Fruit fly (Drosophila melanogaster): Measurements from ENCODE around the gene CG31342.

CG31342 gene

DNA sequence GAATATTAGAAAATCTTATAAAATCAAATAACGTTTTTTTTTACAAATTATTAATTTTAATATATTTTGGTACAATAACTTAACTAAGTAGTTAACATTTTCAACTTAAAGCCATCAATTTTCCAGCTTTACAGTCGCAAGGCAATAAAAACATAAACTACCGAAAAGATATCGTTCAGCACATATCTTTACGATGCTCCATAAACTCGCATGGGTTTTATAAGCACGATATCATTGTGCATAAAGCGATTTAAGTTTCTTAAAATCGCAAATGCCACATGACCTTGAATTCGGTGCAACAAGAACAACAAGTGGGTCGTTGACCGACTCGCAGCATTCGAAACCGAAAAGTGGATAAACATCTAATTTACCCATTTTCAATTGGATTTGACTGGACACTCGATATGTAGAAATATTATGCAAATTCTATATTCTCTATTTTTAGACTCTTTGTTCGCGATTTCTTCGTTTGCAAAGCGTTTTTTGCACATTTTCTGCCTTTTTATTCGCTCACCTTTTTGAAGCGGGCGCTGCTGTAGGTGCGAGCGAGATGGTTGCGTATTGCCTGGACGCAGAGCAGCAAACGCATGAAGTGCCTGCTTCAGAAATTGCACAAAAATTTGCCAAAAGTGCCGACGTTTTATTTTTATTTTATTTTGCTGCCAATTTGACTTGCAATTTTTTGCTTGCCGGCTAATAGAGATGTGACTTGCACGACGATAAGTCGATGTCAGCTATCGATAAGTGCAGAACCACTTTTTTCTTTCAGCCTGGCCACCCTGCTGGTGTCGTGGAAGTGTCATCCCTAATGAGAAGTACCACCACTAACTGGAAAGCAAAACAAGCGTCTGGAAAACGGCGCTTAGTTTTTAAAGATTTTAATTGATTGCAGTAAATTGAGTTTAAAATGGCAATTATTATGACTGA lies 24.6 kb upstream of the CG31342 start, which contains the start of gene Spc25 (continued):
- TF ChIP-seq CG12744 (GFP tag; optimal IDR thresholded peaks at IDR 0.05) (peak; percentile 24), CG3407 (GFP tag; optimal IDR thresholded peaks at IDR 0.05) (no peak), Ets97D (GFP tag; optimal IDR thresholded peaks at IDR 0.05) (peak; percentile 86), CG5245 (GFP tag; optimal IDR thresholded peaks at IDR 0.05) (no peak), Sox102F (GFP tag; optimal IDR thresholded peaks at IDR 0.05) (peak; percentile 10), Sin3A (optimal IDR thresholded peaks at IDR 0.05) (peak; percentile 87), disco-r (GFP tag; optimal IDR thresholded peaks at IDR 0.05) (no peak), vnd (GFP tag; IDR thresholded peaks at IDR 0.05; ENCODE audit: partially characterized antibody) (peak; percentile 87), CG6791 (GFP tag; IDR thresholded peaks at IDR 0.05; ENCODE audit: partially characterized antibody) (peak; percentile 96), Antp (GFP tag; optimal IDR thresholded peaks at IDR 0.05) (peak; percentile 78), Oaz (GFP tag; IDR thresholded peaks at IDR 0.05) (no peak), CG3163 (GFP tag; optimal IDR thresholded peaks at IDR 0.05) (peak; percentile 38), Fer2 (tag; optimal IDR thresholded peaks at IDR 0.05) (no peak), Bgb (GFP tag; IDR thresholded peaks at IDR 0.05; ENCODE audit: partially characterized antibody) (peak; percentile 97), hkb (optimal IDR thresholded peaks at IDR 0.05) (peak; percentile 75), hkb (GFP tag; IDR thresholded peaks at IDR 0.05) (no peak), ems (GFP tag; optimal IDR thresholded peaks at IDR 0.05) (peak; percentile 15), slp2 (GFP tag; optimal IDR thresholded peaks at IDR 0.05) (peak; percentile 50), lab (GFP tag; optimal IDR thresholded peaks at IDR 0.05) (peak; percentile 23), dpn (GFP tag; optimal IDR thresholded peaks at IDR 0.05) (peak; percentile 67 to 68), ara (GFP tag; IDR thresholded peaks at IDR 0.05) (peak; percentile 29; the same call in 1 of the 2 replicates), dysf (GFP tag; IDR thresholded peaks at IDR 0.05) (no peak), tap (tag; optimal IDR thresholded peaks at IDR 0.05) (no peak), BEAF-32 (GFP tag; optimal IDR thresholded peaks at IDR 0.05) (peak; percentile 91), H2.0 (GFP tag; IDR thresholded peaks at IDR 0.05) (peak; percentile 38; the same call in 1 of the 2 replicates), CG8290 (GFP tag; optimal IDR thresholded peaks at IDR 0.05) (peak; percentile 70), CG8290 (tag; optimal IDR thresholded peaks at IDR 0.05) (peak in 1 of 2 experiments; percentile 37), lmd (GFP tag; IDR thresholded peaks at IDR 0.05) (peak; percentile 31; the same call in 1 of the 2 replicates), fd64A (GFP tag; optimal IDR thresholded peaks at IDR 0.05) (no peak), ken (GFP tag; IDR thresholded peaks at IDR 0.05) (peak; percentile 75; the same call in 2 of the 3 replicates), CG6254 (GFP tag; optimal IDR thresholded peaks at IDR 0.05) (no peak), CG18764 (GFP tag; optimal IDR thresholded peaks at IDR 0.05) (peak; percentile 35), CG3065 (GFP tag; optimal IDR thresholded peaks at IDR 0.05) (peak; percentile 28), CG7786 (GFP tag; optimal IDR thresholded peaks at IDR 0.05) (peak; percentile 37), CG13123 (GFP tag; optimal IDR thresholded peaks at IDR 0.05) (no peak), CG17328 (GFP tag; IDR thresholded peaks at IDR 0.05) (0 out of 2 replicates have a peak, but pooled peaks have one; percentile 28), CG2199 (GFP tag; IDR thresholded peaks at IDR 0.05) (peak; percentile 60; the same call in 1 of the 3 replicates), MESR4 (GFP tag; optimal IDR thresholded peaks at IDR 0.05) (peak; percentile 36), CG17612 (GFP tag; IDR thresholded peaks at IDR 0.05) (peak; percentile 25; the same call in 1 of the 2 replicates), CG12659 (GFP tag; optimal IDR thresholded peaks at IDR 0.05) (peak; percentile 45), CG10321 (GFP tag; IDR thresholded peaks at IDR 0.05) (no peak), CG32772 (GFP tag; IDR thresholded peaks at IDR 0.05) (peak; percentile 73), Trl (optimal IDR thresholded peaks at IDR 0.05) (no peak), Trl (GFP tag; optimal IDR thresholded peaks at IDR 0.05) (peak; percentile 67), zfh1 (GFP tag; IDR thresholded peaks at IDR 0.05) (peak; percentile 45; the same call in 2 of the 3 replicates), CG11504 (tag; optimal IDR thresholded peaks at IDR 0.05) (peak; percentile 26), tup (GFP tag; optimal IDR thresholded peaks at IDR 0.05) (no peak), phol (tag; optimal IDR thresholded peaks at IDR 0.05) (peak; percentile 42), CG12942 (GFP tag; optimal IDR thresholded peaks at IDR 0.05) (peak; percentile 45), nmo (GFP tag; optimal IDR thresholded peaks at IDR 0.05) (peak; percentile 54)
